Worm (Caenorhabditis elegans) whole organism, young adult: ENCODE measurements around the gene pccb-1.

ENCODE experiments used
- B0035.1 ChIP-seq: sonication (generic microtip); optimal IDR thresholded peaks from 2 replicates; lab custom pipeline; 2016; ENCODE audit warnings: missing genetic modification characterization, mild to moderate bottlenecking, missing compliant biosample characterization, missing genotype, missing genetic modification reagents
- C06A6.2 ChIP-seq: fragments of 200-800 bp; sonication (Bioruptor generic); conservative IDR thresholded peaks from 2 replicates; pipeline ENCODE4 v1.3.6; 2022; ENCODE audit warnings: missing genetic modification characterization, missing compliant biosample characterization
- F10E7.11 ChIP-seq: sonication (generic microtip); optimal IDR thresholded peaks from 2 replicates; lab custom pipeline; 2017; ENCODE audit warnings: mild to moderate bottlenecking, missing genetic modification characterization, moderate library complexity, missing compliant biosample characterization
- F33H1.4 ChIP-seq: fragments of 200-800 bp; sonication (Bioruptor generic); IDR thresholded peaks from 2 replicates; pipeline ENCODE4 v1.3.6; 2022; ENCODE audit warnings: missing genetic modification reagents, missing genetic modification characterization, missing compliant biosample characterization
- F52B5.7 ChIP-seq: sonication (generic microtip); optimal IDR thresholded peaks from 2 replicates; lab custom pipeline; 2016; ENCODE audit warnings: mild to moderate bottlenecking, missing genetic modification characterization, missing compliant biosample characterization
- F57A8.1 ChIP-seq: fragments of 200-800 bp; sonication (Bioruptor generic); optimal IDR thresholded peaks from 2 replicates; lab custom pipeline; 2018; ENCODE audit warnings: mild to moderate bottlenecking, missing genetic modification characterization, moderate library complexity, missing compliant biosample characterization
- T07F8.4 ChIP-seq: sonication (generic microtip); optimal IDR thresholded peaks from 2 replicates; lab custom pipeline; 2016; ENCODE audit warnings: mild to moderate bottlenecking, missing genetic modification characterization, moderate library complexity, missing compliant biosample characterization
- Y56A3A.18 ChIP-seq: fragments of 200-800 bp; sonication (Bioruptor generic); IDR thresholded peaks from 2 replicates; pipeline ENCODE4 v1.3.6; 2022; ENCODE audit warnings: missing genetic modification reagents, missing genetic modification characterization, missing compliant biosample characterization
- ZK185.1 ChIP-seq: sonication (generic microtip); optimal IDR thresholded peaks from 2 replicates; lab custom pipeline; 2016; ENCODE audit warnings: mild to moderate bottlenecking, missing genetic modification characterization, missing compliant biosample characterization; ENCODE audit not compliant: poor library complexity, severe bottlenecking
- akir-1 ChIP-seq: fragments of 200-800 bp; sonication (Bioruptor generic); optimal IDR thresholded peaks from 2 replicates; lab custom pipeline; 2018; ENCODE audit warnings: mild to moderate bottlenecking, missing genetic modification characterization, moderate library complexity, missing compliant biosample characterization
- athp-1 ChIP-seq: sonication (generic microtip); optimal IDR thresholded peaks from 2 replicates; lab custom pipeline; 2017; ENCODE audit warnings: mild to moderate bottlenecking, missing genetic modification characterization, missing compliant biosample characterization
- bed-2 ChIP-seq: fragments of 200-800 bp; sonication (Bioruptor generic); IDR thresholded peaks from 2 replicates; pipeline ENCODE4 v1.3.6; 2022; ENCODE audit warnings: missing genetic modification reagents, missing genetic modification characterization, missing compliant biosample characterization
- cebp-1 ChIP-seq, 2 experiments: fragments of 200-800 bp in 1 of 2; sonication (Bioruptor generic) in 1 of 2; sonication (generic microtip) in 1 of 2; IDR thresholded peaks in 1 of 2; optimal IDR thresholded peaks in 1 of 2; 2 replicates each; pipeline versions ENCODE4 v1.3.6 to Lab custom; 2017 to 2022; ENCODE audit warnings: missing compliant biosample characterization in 2 of 2, missing genetic modification characterization in 2 of 2, mild to moderate bottlenecking in 1 of 2, missing genetic modification reagents in 1 of 2, moderate library complexity in 1 of 2
- cebp-2 ChIP-seq: fragments of 200-800 bp; sonication (Bioruptor generic); IDR thresholded peaks from 2 replicates; pipeline ENCODE4 v1.3.6; 2022; ENCODE audit warnings: missing genetic modification characterization, missing compliant biosample characterization
- ceh-100 ChIP-seq: fragments of 200-800 bp; sonication (Bioruptor generic); IDR thresholded peaks from 2 replicates; pipeline ENCODE4 v1.3.6; 2022; ENCODE audit warnings: missing genetic modification reagents, missing genetic modification characterization, missing compliant biosample characterization
- ceh-58 ChIP-seq: fragments of 200-800 bp; sonication (Bioruptor generic); IDR thresholded peaks from 2 replicates; pipeline ENCODE4 v1.3.6; 2022; ENCODE audit warnings: missing genetic modification characterization, missing compliant biosample characterization
- ceh-79 ChIP-seq: sonication (generic microtip); optimal IDR thresholded peaks from 2 replicates; lab custom pipeline; 2017; ENCODE audit warnings: mild to moderate bottlenecking, missing genetic modification characterization, missing compliant biosample characterization
- chd-7 ChIP-seq: sonication (generic microtip); optimal IDR thresholded peaks from 2 replicates; lab custom pipeline; 2016; ENCODE audit warnings: mild to moderate bottlenecking, missing genetic modification characterization, moderate library complexity, missing compliant biosample characterization
- dox-1 ChIP-seq: fragments of 200-800 bp; sonication (Bioruptor generic); IDR thresholded peaks from 2 replicates; pipeline ENCODE4 v1.3.6; 2022; ENCODE audit warnings: missing genetic modification reagents, missing genetic modification characterization, missing compliant biosample characterization
- dpff-1 ChIP-seq: sonication (generic microtip); optimal IDR thresholded peaks from 2 replicates; lab custom pipeline; 2017; ENCODE audit warnings: mild to moderate bottlenecking, missing genetic modification characterization, missing compliant biosample characterization
- dpl-1 ChIP-seq: fragments of 150-350 bp; optimal IDR thresholded peaks from 2 replicates; lab custom pipeline; 2014; ENCODE audit warnings: missing biosample characterization, missing genetic modification reagents, missing genetic modification characterization
- ets-4 ChIP-seq: fragments of 200-800 bp; sonication (Bioruptor generic); optimal IDR thresholded peaks from 2 replicates; lab custom pipeline; 2018; ENCODE audit warnings: mild to moderate bottlenecking, missing genetic modification characterization, missing compliant biosample characterization
- gei-17 ChIP-seq: fragments of 200-800 bp; sonication (Bioruptor generic); optimal IDR thresholded peaks from 2 replicates; lab custom pipeline; 2018; ENCODE audit warnings: mild to moderate bottlenecking, missing genetic modification characterization, missing compliant biosample characterization
- him-1 ChIP-seq: sonication (generic microtip); optimal IDR thresholded peaks from 2 replicates; lab custom pipeline; 2016; ENCODE audit warnings: missing genotype, missing genetic modification reagents, missing genetic modification characterization, missing compliant biosample characterization
- hmg-20 ChIP-seq: fragments of 200-800 bp; sonication (Bioruptor generic); IDR thresholded peaks from 2 replicates; pipeline ENCODE4 v1.3.6; 2022; ENCODE audit warnings: missing genetic modification reagents, missing genetic modification characterization, missing compliant biosample characterization
- let-526 ChIP-seq: fragments of 200-800 bp; sonication (Bioruptor generic); IDR thresholded peaks from 2 replicates; pipeline ENCODE4 v1.3.6; 2022; ENCODE audit warnings: missing genetic modification reagents, missing genetic modification characterization, missing compliant biosample characterization
- lin-35 ChIP-seq, 3 experiments: fragments of 150-350 bp in 2 of 3; sonication (generic microtip) in 1 of 3; optimal IDR thresholded peaks; 2 replicates each; lab custom pipeline; 2014 to 2018; ENCODE audit warnings: missing biosample characterization in 3 of 3, missing genetic modification characterization in 3 of 3, missing genetic modification reagents in 3 of 3
- lsl-1 ChIP-seq: fragments of 200-800 bp; sonication (Bioruptor generic); optimal IDR thresholded peaks from 2 replicates; lab custom pipeline; 2018; ENCODE audit warnings: mild to moderate bottlenecking, missing genetic modification characterization, moderate library complexity, missing compliant biosample characterization
- lsy-27 ChIP-seq: sonication (generic microtip); optimal IDR thresholded peaks from 2 replicates; lab custom pipeline; 2017; ENCODE audit warnings: missing genetic modification characterization, mild to moderate bottlenecking, missing compliant biosample characterization, antibody characterized with exemption, missing genotype, borderline replicate concordance; ENCODE audit not compliant: insufficient read depth
- madf-3 ChIP-seq: fragments of 200-800 bp; sonication (Bioruptor generic); IDR thresholded peaks from 2 replicates; pipeline ENCODE4 v1.3.6; 2022; ENCODE audit warnings: missing genetic modification reagents, missing genetic modification characterization, missing compliant biosample characterization
- madf-6 ChIP-seq: fragments of 200-800 bp; sonication (Bioruptor generic); IDR thresholded peaks from 2 replicates; pipeline ENCODE4 v1.3.6; 2022; ENCODE audit warnings: missing genetic modification reagents, missing genetic modification characterization, missing compliant biosample characterization
- madf-8 ChIP-seq: fragments of 200-800 bp; sonication (Bioruptor generic); conservative IDR thresholded peaks from 2 replicates; pipeline ENCODE4 v1.3.6; 2022; ENCODE audit warnings: missing genetic modification reagents, missing genetic modification characterization, missing compliant biosample characterization
- nfya-1 ChIP-seq: sonication (generic microtip); optimal IDR thresholded peaks from 2 replicates; lab custom pipeline; 2017; ENCODE audit warnings: antibody characterized with exemption, missing compliant biosample characterization, missing genetic modification characterization, borderline replicate concordance; ENCODE audit not compliant: insufficient read depth
- nhr-179 ChIP-seq: sonication (generic microtip); optimal IDR thresholded peaks from 2 replicates; lab custom pipeline; 2016; ENCODE audit warnings: mild to moderate bottlenecking, missing genetic modification characterization, missing compliant biosample characterization
- nhr-27 ChIP-seq: fragments of 200-800 bp; sonication (Bioruptor generic); optimal IDR thresholded peaks from 2 replicates; lab custom pipeline; 2018; ENCODE audit warnings: mild to moderate bottlenecking, missing genetic modification characterization, moderate library complexity, missing compliant biosample characterization
- nhr-80 ChIP-seq: sonication (generic microtip); optimal IDR thresholded peaks from 2 replicates; lab custom pipeline; 2016; ENCODE audit warnings: missing genetic modification characterization, missing compliant biosample characterization
- rcor-1 ChIP-seq: fragments of 200-800 bp; sonication (Bioruptor generic); IDR thresholded peaks from 2 replicates; pipeline ENCODE4 v1.3.6; 2022; ENCODE audit warnings: missing genetic modification reagents, missing genetic modification characterization, missing compliant biosample characterization
- snpc-1.3 ChIP-seq: sonication (generic microtip); optimal IDR thresholded peaks from 2 replicates; lab custom pipeline; 2017; ENCODE audit warnings: missing genetic modification characterization, mild to moderate bottlenecking, missing compliant biosample characterization, antibody characterized with exemption, moderate library complexity, missing genotype, missing genetic modification reagents; ENCODE audit not compliant: insufficient read depth
- tlf-1 ChIP-seq: fragments of 200-800 bp; sonication (Bioruptor generic); optimal IDR thresholded peaks from 2 replicates; lab custom pipeline; 2018; ENCODE audit warnings: mild to moderate bottlenecking, missing genetic modification characterization, missing compliant biosample characterization
- unc-130 ChIP-seq: sonication (generic microtip); optimal IDR thresholded peaks from 2 replicates; lab custom pipeline; 2016; ENCODE audit warnings: missing genetic modification reagents, missing genetic modification characterization, missing compliant biosample characterization
- zfh-2 ChIP-seq: fragments of 200-800 bp; sonication (Bioruptor generic); conservative IDR thresholded peaks from 2 replicates; pipeline ENCODE4 v1.3.6; 2022; ENCODE audit warnings: missing genetic modification reagents, missing genetic modification characterization, missing compliant biosample characterization
- zim-3 ChIP-seq: sonication (generic microtip); optimal IDR thresholded peaks from 2 replicates; lab custom pipeline; 2017; ENCODE audit warnings: mild to moderate bottlenecking, missing genetic modification characterization, moderate library complexity, missing compliant biosample characterization
- ztf-26 ChIP-seq: sonication (generic microtip); optimal IDR thresholded peaks from 2 replicates; lab custom pipeline; 2017; ENCODE audit warnings: missing genetic modification characterization, missing compliant biosample characterization

Gene pccb-1

DNA sequence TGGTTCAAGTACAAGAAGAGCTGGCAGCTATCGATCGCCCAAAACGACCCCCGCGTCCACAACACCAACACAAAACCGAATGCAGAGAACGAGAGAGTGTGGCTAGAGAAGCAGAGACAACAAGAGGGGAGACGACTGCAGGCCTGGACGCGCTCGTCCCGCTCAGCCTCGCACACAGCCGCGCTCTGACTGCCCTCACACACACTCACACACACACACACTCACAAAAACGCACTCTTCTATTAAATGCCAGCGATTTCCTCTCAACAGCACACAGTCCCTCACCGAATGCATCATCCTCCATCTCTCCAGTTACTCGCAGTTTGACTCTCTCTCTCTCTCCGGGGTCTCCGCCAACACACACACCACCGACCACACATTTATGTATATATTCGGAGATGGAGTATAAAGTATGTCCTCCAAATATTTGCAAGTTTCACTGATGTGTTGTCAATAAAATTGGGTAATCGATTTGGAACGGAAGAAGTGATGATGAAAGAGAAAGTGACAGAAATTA lies 38.3 kb downstream of the pccb-1 start (continued):
- TF ChIP-seq ceh-100 (GFP tag; lab: Robert Waterston, UW), result no peak
- TF ChIP-seq F52B5.7 (tag; lab: Kevin White, UChicago), result peak; percentile 49
- TF ChIP-seq cebp-1 (GFP tag; IDR thresholded peaks at IDR 0.05; lab: Robert Waterston, UW), result peak; percentile 58; the same call in 1 of the 2 replicates
- peak; percentile 92 for TF ChIP-seq cebp-1 (tag; optimal IDR thresholded peaks at IDR 0.05; lab: Kevin White, UChicago)
- TF ChIP-seq C06A6.2, result peak; percentile 72
- TF ChIP-seq gei-17 (GFP tag; lab: Kevin White, UChicago), result peak; percentile 87
- no peak for TF ChIP-seq dpff-1 (tag; lab: Kevin White, UChicago)
- peak; percentile 88 for TF ChIP-seq chd-7 (tag; lab: Kevin White, UChicago)
- TF ChIP-seq ets-4 (GFP tag; lab: Kevin White, UChicago), result peak; percentile 37
- TF ChIP-seq lin-35 (GFP tag; optimal IDR thresholded peaks at IDR 0.05; lab: Kevin White, UChicago), result peak in 1 of 3 experiments; percentile 69
- no peak for TF ChIP-seq unc-130 (GFP tag; lab: Kevin White, UChicago)
- no peak for TF ChIP-seq akir-1 (GFP tag; lab: Kevin White, UChicago)
- TF ChIP-seq let-526 (GFP tag; lab: Robert Waterston, UW), result peak; percentile 80; the same call in 1 of the 2 replicates
- TF ChIP-seq ceh-58 (GFP tag; lab: Robert Waterston, UW), result no peak
- TF ChIP-seq ZK185.1 (tag; lab: Kevin White, UChicago), result peak; percentile 61
- TF ChIP-seq lsy-27 (tag; lab: Kevin White, UChicago), result no peak
- TF ChIP-seq madf-3 (GFP tag; lab: Robert Waterston, UW), result no peak
- no peak for TF ChIP-seq F57A8.1 (GFP tag; lab: Kevin White, UChicago)
- no peak for TF ChIP-seq madf-6
- peak; percentile 95 for TF ChIP-seq nhr-80 (tag; lab: Kevin White, UChicago)
- peak; percentile 42 for TF ChIP-seq nhr-27
- TF ChIP-seq nhr-179, result no peak
- 0 out of 2 replicates have a peak, but pooled peaks have one; percentile 8 for TF ChIP-seq F33H1.4 (GFP tag; lab: Robert Waterston, UW)
- TF ChIP-seq zim-3 (tag; lab: Kevin White, UChicago), result no peak
- TF ChIP-seq Y56A3A.18 (GFP tag; lab: Robert Waterston, UW), result no peak
- TF ChIP-seq tlf-1 (GFP tag; lab: Kevin White, UChicago), result peak; percentile 56
- TF ChIP-seq him-1 (tag; lab: Kevin White, UChicago), result no peak
- peak; percentile 61; the same call in 1 of the 2 replicates for TF ChIP-seq bed-2 (GFP tag; lab: Robert Waterston, UW)
- TF ChIP-seq hmg-20 (GFP tag; lab: Robert Waterston, UW), result 0 out of 2 replicates have a peak, but pooled peaks have one; percentile 31
- TF ChIP-seq zfh-2, result peak; percentile 99

DNA sequence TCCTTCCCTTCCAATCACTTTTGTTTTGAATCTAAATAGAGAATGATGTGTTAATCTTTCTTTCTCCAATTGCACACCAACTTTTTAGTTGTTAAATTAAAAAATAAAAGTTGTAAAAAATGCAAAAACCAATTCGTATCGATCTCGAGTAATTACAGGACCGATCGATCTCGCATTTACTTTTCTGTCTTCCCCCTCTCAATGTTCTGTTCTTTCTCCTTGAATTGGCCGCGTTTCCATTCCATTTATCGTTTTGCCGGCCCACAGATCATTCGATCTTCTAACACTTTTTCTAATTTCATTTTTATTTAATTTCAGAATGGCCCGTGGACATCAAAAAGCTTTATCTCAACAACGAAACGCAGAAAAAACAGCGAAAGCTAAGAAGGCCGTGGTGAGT lies 45.8 kb downstream of the pccb-1 start, which contains the start of gene K10B3.1:
TSS of gene K10B3.1 (plus strand) at position 301 of the 400 bp plus-strand sequence.
- no peak for TF ChIP-seq T07F8.4 (tag; lab: Kevin White, UChicago)
- TF ChIP-seq athp-1 (tag; lab: Kevin White, UChicago), result no peak
- no peak for TF ChIP-seq madf-8 (GFP tag; lab: Robert Waterston, UW)
- no peak for TF ChIP-seq hmg-20 (GFP tag; lab: Robert Waterston, UW)
- no peak for TF ChIP-seq rcor-1 (GFP tag; lab: Robert Waterston, UW)
- TF ChIP-seq F57A8.1 (GFP tag; lab: Kevin White, UChicago), result no peak
- TF ChIP-seq ztf-26 (tag; lab: Kevin White, UChicago), result no peak
- TF ChIP-seq F10E7.11 (tag; lab: Kevin White, UChicago), result no peak
- TF ChIP-seq nfya-1 (tag; lab: Kevin White, UChicago), result no peak
- TF ChIP-seq zfh-2, result no peak
- no peak for TF ChIP-seq dpl-1
- no peak for TF ChIP-seq ceh-79 (tag; lab: Kevin White, UChicago)
- TF ChIP-seq lsl-1 (GFP tag; lab: Kevin White, UChicago), result no peak
- TF ChIP-seq cebp-2, result no peak
- TF ChIP-seq snpc-1.3 (tag; lab: Kevin White, UChicago), result no peak
- no peak for TF ChIP-seq dox-1
- no peak for TF ChIP-seq B0035.1 (tag; lab: Kevin White, UChicago)
